Fruit fly (Drosophila melanogaster): ENCODE results near the gene CG4408.

The CG4408 gene

DNA sequence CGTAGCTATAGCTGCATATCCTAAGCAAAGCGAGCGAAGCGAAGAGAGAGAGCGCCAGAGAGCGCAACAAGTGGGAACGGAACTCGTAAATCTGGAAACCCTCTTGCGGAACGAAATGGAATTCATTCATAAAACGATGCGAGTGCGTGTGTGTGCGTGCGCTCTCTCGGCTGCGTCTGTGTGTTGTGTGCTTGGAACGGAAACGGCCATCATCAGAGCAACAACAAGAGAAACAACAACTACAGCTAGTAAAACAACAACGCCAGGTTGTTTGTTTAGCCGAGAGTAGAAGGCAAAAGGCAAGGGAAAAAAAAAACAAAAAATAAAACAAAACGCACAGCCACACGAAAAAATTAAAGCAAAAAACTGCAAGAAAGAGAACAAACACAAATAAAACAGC is 49.0 kb downstream of the CG4408 start (continued):
- no peak for TF ChIP-seq nmo (GFP tag; optimal IDR thresholded peaks at IDR 0.05)
- no peak for TF ChIP-seq CG30431 (GFP tag; optimal IDR thresholded peaks at IDR 0.05)
- TF ChIP-seq CG10654 (GFP tag; optimal IDR thresholded peaks at IDR 0.05) = peak; percentile 4
- TF ChIP-seq ranshi (GFP tag; IDR thresholded peaks at IDR 0.05) = peak; percentile 22; the same call in 1 of the 2 replicates
- TF ChIP-seq br (optimal IDR thresholded peaks at IDR 0.05) = no peak
- TF ChIP-seq repo (GFP tag; optimal IDR thresholded peaks at IDR 0.05) = peak; percentile 13
- TF ChIP-seq sens (GFP tag) = peak; percentile 69
- TF ChIP-seq zfh2 (GFP tag; optimal IDR thresholded peaks at IDR 0.05) = no peak
- TF ChIP-seq CG15073 (GFP tag; optimal IDR thresholded peaks at IDR 0.05) = no peak
- no peak for TF ChIP-seq pita (GFP tag; optimal IDR thresholded peaks at IDR 0.05)
- TF ChIP-seq Ets65A (GFP tag) = peak; percentile 90
- TF ChIP-seq CG13424 (tag; optimal IDR thresholded peaks at IDR 0.05) = peak; percentile 18
- TF ChIP-seq ftz-f1 (GFP tag; optimal IDR thresholded peaks at IDR 0.05) = peak; percentile 57
- TF ChIP-seq CG18764 (GFP tag; optimal IDR thresholded peaks at IDR 0.05) = peak; percentile 19
- no peak for TF ChIP-seq CG1024 (GFP tag; IDR thresholded peaks at IDR 0.05)
- TF ChIP-seq sqz (GFP tag; optimal IDR thresholded peaks at IDR 0.05) = peak; percentile 70
- peak; percentile 62 for TF ChIP-seq CG32767 (GFP tag; IDR thresholded peaks at IDR 0.05)
- TF ChIP-seq CG3065 (GFP tag; optimal IDR thresholded peaks at IDR 0.05) = no peak
- peak; percentile 25 for TF ChIP-seq CG12104 (GFP tag; optimal IDR thresholded peaks at IDR 0.05)
- peak; percentile 39 for TF ChIP-seq CG2875 (GFP tag; optimal IDR thresholded peaks at IDR 0.05)
- TF ChIP-seq CG16779 (GFP tag; IDR thresholded peaks at IDR 0.05) = no peak
- 0 out of 2 replicates have a peak, but pooled peaks have one; percentile 32 for TF ChIP-seq CG17328 (GFP tag; IDR thresholded peaks at IDR 0.05)
- TF ChIP-seq wek (GFP tag; optimal IDR thresholded peaks at IDR 0.05) = peak; percentile 72
- TF ChIP-seq MTF-1 (GFP tag; optimal IDR thresholded peaks at IDR 0.05; ENCODE audit: borderline replicate concordance) = peak; percentile 68
- TF ChIP-seq Abd-B (GFP tag; optimal IDR thresholded peaks at IDR 0.05) = no peak
- peak; percentile 12 for TF ChIP-seq CG14710 (tag; optimal IDR thresholded peaks at IDR 0.05)
- TF ChIP-seq zfh1 (GFP tag; IDR thresholded peaks at IDR 0.05) = no peak
- no peak for TF ChIP-seq Chrac-16 (GFP tag; optimal IDR thresholded peaks at IDR 0.05)
- peak; percentile 31 for TF ChIP-seq CHES-1-like (GFP tag; optimal IDR thresholded peaks at IDR 0.05)
- no peak for TF ChIP-seq lola (GFP tag; optimal IDR thresholded peaks at IDR 0.05)
- no peak for TF ChIP-seq CG30020 (tag; optimal IDR thresholded peaks at IDR 0.05)
- no peak for TF ChIP-seq CG17612 (GFP tag; IDR thresholded peaks at IDR 0.05)
- TF ChIP-seq otp (GFP tag; IDR thresholded peaks at IDR 0.05) = 0 out of 3 replicates have a peak, but pooled peaks have one; percentile 46
- TF ChIP-seq dmrt11E (tag; optimal IDR thresholded peaks at IDR 0.05) = no peak
- no peak for TF ChIP-seq HLH4C (GFP tag; IDR thresholded peaks at IDR 0.05; ENCODE audit: partially characterized antibody)
- no peak for TF ChIP-seq CG17186 (GFP tag; optimal IDR thresholded peaks at IDR 0.05)
- peak; percentile 10 for TF ChIP-seq CG11398 (GFP tag; optimal IDR thresholded peaks at IDR 0.05)
- no peak for TF ChIP-seq tin (GFP tag; optimal IDR thresholded peaks at IDR 0.05)
- TF ChIP-seq onecut (GFP tag; IDR thresholded peaks at IDR 0.05) = peak; percentile 56; the same call in 1 of the 2 replicates
- no peak for TF ChIP-seq CG2129 (GFP tag; IDR thresholded peaks at IDR 0.05; ENCODE audit: partially characterized antibody)
- peak in 1 of 2 experiments; percentile 42 for TF ChIP-seq Hr51 (GFP tag; optimal IDR thresholded peaks at IDR 0.05)
- no peak for TF ChIP-seq CG31224 (GFP tag; IDR thresholded peaks at IDR 0.05)
- no peak for TF ChIP-seq ssp (GFP tag; IDR thresholded peaks at IDR 0.05)
- TF ChIP-seq CG18011 (GFP tag; optimal IDR thresholded peaks at IDR 0.05) = no peak
- no peak for TF ChIP-seq CG14860 (GFP tag; IDR thresholded peaks at IDR 0.05; ENCODE audit: partially characterized antibody)
- TF ChIP-seq CG2199 (GFP tag; IDR thresholded peaks at IDR 0.05) = no peak; the same call in none of the 3 replicates
- TF ChIP-seq CG10431 (GFP tag; optimal IDR thresholded peaks at IDR 0.05) = peak; percentile 67
- TF ChIP-seq bigmax (GFP tag; optimal IDR thresholded peaks at IDR 0.05) = no peak
- TF ChIP-seq CG1792 (GFP tag; optimal IDR thresholded peaks at IDR 0.05) = no peak
- peak; percentile 61 for TF ChIP-seq scrt (GFP tag; optimal IDR thresholded peaks at IDR 0.05)
- peak; percentile 7 for TF ChIP-seq CG1603 (tag; optimal IDR thresholded peaks at IDR 0.05)

All from whole organism, embryonic.